Fruit fly (Drosophila melanogaster) whole organism, embryonic: ENCODE measurements around the gene CG11095.
A peak's percentile ranks its signal among the peaks of the same experiment; 100 is the strongest.

Source experiments
- Atf3 ChIP-seq: fragments of 200-800 bp; sonication (Bioruptor generic); optimal IDR thresholded peaks from 3 replicates; lab custom pipeline; 2016; ENCODE audit warnings: missing biosample characterization, missing genetic modification characterization
- Blimp-1 ChIP-seq: fragments of 200-800 bp; sonication (Bioruptor generic); optimal IDR thresholded peaks from 3 replicates; lab custom pipeline; 2018; ENCODE audit warnings: missing biosample characterization, missing genetic modification characterization, mild to moderate bottlenecking, moderate library complexity, missing genetic modification reagents
- Bteb2 ChIP-seq: fragments of 200-800 bp; sonication (Bioruptor generic); optimal IDR thresholded peaks from 2 replicates; lab custom pipeline; 2016; ENCODE audit warnings: missing biosample characterization, missing genetic modification characterization
- CG1024 ChIP-seq: fragments of 200-800 bp; sonication (Bioruptor generic); IDR thresholded peaks from 2 replicates; pipeline ENCODE4 v1.3.6; 2022; ENCODE audit warnings: missing biosample characterization, missing genetic modification characterization
- CG11504 ChIP-seq: fragments of 200-800 bp; sonication (Bioruptor generic); optimal IDR thresholded peaks from 3 replicates; lab custom pipeline; 2019; ENCODE audit warnings: missing biosample characterization, mild to moderate bottlenecking, missing genetic modification characterization, moderate library complexity
- CG13775 ChIP-seq: fragments of 200-800 bp; sonication (Bioruptor generic); optimal IDR thresholded peaks from 3 replicates; lab custom pipeline; 2017; ENCODE audit warnings: missing biosample characterization, mild to moderate bottlenecking, missing genetic modification characterization
- CG1529 ChIP-seq: fragments of 200-800 bp; sonication (Bioruptor generic); optimal IDR thresholded peaks from 3 replicates; lab custom pipeline; 2018; ENCODE audit warnings: missing biosample characterization, missing genetic modification characterization
- CG17361 ChIP-seq: fragments of 200-800 bp; sonication (Bioruptor generic); IDR thresholded peaks from 3 replicates; pipeline ENCODE4 v1.3.6; 2022; ENCODE audit warnings: missing biosample characterization, missing genetic modification characterization
- CG17802 ChIP-seq: fragments of 200-800 bp; sonication (Bioruptor generic); optimal IDR thresholded peaks from 2 replicates; lab custom pipeline; 2018; ENCODE audit warnings: missing biosample characterization, mild to moderate bottlenecking, missing genetic modification characterization, moderate library complexity
- CG3065 ChIP-seq: fragments of 200-800 bp; sonication (Bioruptor generic); optimal IDR thresholded peaks from 2 replicates; lab custom pipeline; 2016; ENCODE audit warnings: missing biosample characterization, missing genetic modification characterization
- CG3847 ChIP-seq: fragments of 200-800 bp; sonication (Bioruptor generic); IDR thresholded peaks from 2 replicates; pipeline ENCODE4 v1.3.6; 2022; ENCODE audit warnings: missing biosample characterization, missing genetic modification characterization
- CG3995 ChIP-seq: fragments of 200-800 bp; sonication (Bioruptor generic); optimal IDR thresholded peaks from 3 replicates; lab custom pipeline; 2016; ENCODE audit warnings: missing biosample characterization, missing genetic modification characterization
- CG4404 ChIP-seq: fragments of 200-800 bp; sonication (Bioruptor generic); IDR thresholded peaks from 2 replicates; pipeline ENCODE4 v1.3.6; 2022; ENCODE audit warnings: missing biosample characterization, missing genetic modification characterization
- CG6689 ChIP-seq: fragments of 200-800 bp; sonication (Bioruptor generic); IDR thresholded peaks from 2 replicates; pipeline ENCODE4 v1.3.6; 2022; ENCODE audit warnings: missing biosample characterization, missing genetic modification characterization
- CG7786 ChIP-seq: fragments of 200-800 bp; sonication (Bioruptor generic); optimal IDR thresholded peaks from 2 replicates; lab custom pipeline; 2016; ENCODE audit warnings: missing biosample characterization, missing genetic modification characterization
- CG8281 ChIP-seq: fragments of 200-800 bp; sonication (Bioruptor generic); optimal IDR thresholded peaks from 2 replicates; lab custom pipeline; 2018; ENCODE audit warnings: missing biosample characterization, mild to moderate bottlenecking, missing genetic modification characterization, moderate library complexity
- CG9727 ChIP-seq: fragments of 200-800 bp; sonication (Bioruptor generic); optimal IDR thresholded peaks from 3 replicates; lab custom pipeline; 2017; ENCODE audit warnings: missing biosample characterization, mild to moderate bottlenecking, missing genetic modification characterization
- CG9932 ChIP-seq: fragments of 200-800 bp; sonication (Bioruptor generic); IDR thresholded peaks from 2 replicates; pipeline ENCODE4 v1.3.6; 2022; ENCODE audit warnings: missing biosample characterization, missing genetic modification characterization
- D19A ChIP-seq: fragments of 200-800 bp; optimal IDR thresholded peaks from 3 replicates; lab custom pipeline; 2019; ENCODE audit warnings: missing biosample characterization, mild to moderate bottlenecking, missing genetic modification characterization, moderate library complexity
- Dek ChIP-seq: fragments of 200-800 bp; sonication (Bioruptor generic); optimal IDR thresholded peaks from 3 replicates; lab custom pipeline; 2019; ENCODE audit warnings: missing biosample characterization, mild to moderate bottlenecking, missing genetic modification characterization, moderate library complexity
- Eip74EF ChIP-seq, 2 experiments: fragments of 200-800 bp in 1 of 2; fragments of >200 bp in 1 of 2; sonication (Bioruptor generic) in 1 of 2; optimal IDR thresholded peaks; 2 replicates each; lab custom pipeline; 2017 to 2019; ENCODE audit warnings: missing biosample characterization in 2 of 2, missing genetic modification characterization in 2 of 2, mild to moderate bottlenecking in 1 of 2, moderate library complexity in 1 of 2
- Elba2 ChIP-seq: fragments of 200-800 bp; sonication (Bioruptor generic); optimal IDR thresholded peaks from 3 replicates; lab custom pipeline; 2016; ENCODE audit warnings: missing biosample characterization, missing genetic modification characterization
- HLH3B ChIP-seq: fragments of 200-800 bp; sonication (Bioruptor generic); IDR thresholded peaks from 2 replicates; pipeline ENCODE4 v1.3.6; 2022; ENCODE audit warnings: missing biosample characterization, missing genetic modification characterization
- Hmr ChIP-seq: fragments of 200-800 bp; sonication (Bioruptor generic); optimal IDR thresholded peaks from 3 replicates; lab custom pipeline; 2017; ENCODE audit warnings: mild to moderate bottlenecking, missing biosample characterization, missing genetic modification reagents, missing genetic modification characterization
- Hr3 ChIP-seq: fragments of 200-800 bp; sonication (Bioruptor generic); optimal IDR thresholded peaks from 3 replicates; lab custom pipeline; 2016; ENCODE audit warnings: missing biosample characterization, missing genetic modification characterization
- Hr51 ChIP-seq, 2 experiments: fragments of 200-800 bp; sonication (Bioruptor generic); optimal IDR thresholded peaks; 2 replicates in 1 of 2; 3 replicates in 1 of 2; lab custom pipeline; 2016 to 2018; ENCODE audit warnings: missing biosample characterization in 2 of 2, missing genetic modification characterization in 2 of 2, mild to moderate bottlenecking in 1 of 2, moderate library complexity in 1 of 2
- Hr78 ChIP-seq, 2 experiments: fragments of 200-800 bp in 1 of 2; fragments of >200 bp in 1 of 2; sonication (Bioruptor generic) in 1 of 2; optimal IDR thresholded peaks; 2 replicates each; lab custom pipeline; 2017 to 2019; ENCODE audit warnings: missing biosample characterization in 2 of 2, missing genetic modification characterization in 2 of 2, mild to moderate bottlenecking in 1 of 2, moderate library complexity in 1 of 2
- MTF-1 ChIP-seq: fragments of 200-800 bp; sonication (Bioruptor generic); optimal IDR thresholded peaks from 2 replicates; lab custom pipeline; 2018; ENCODE audit warnings: missing biosample characterization, mild to moderate bottlenecking, missing genetic modification characterization, borderline replicate concordance
- Nf-YA ChIP-seq: fragments of 200-800 bp; sonication (Bioruptor generic); IDR thresholded peaks from 2 replicates; pipeline ENCODE4 v1.3.6; 2022; ENCODE audit warnings: missing biosample characterization, missing genetic modification characterization
- Oli ChIP-seq: fragments of 200-800 bp; sonication (Bioruptor generic); optimal IDR thresholded peaks from 2 replicates; lab custom pipeline; 2018; ENCODE audit warnings: missing biosample characterization, mild to moderate bottlenecking, missing genetic modification characterization, moderate library complexity
- Ravus ChIP-seq: fragments of 200-800 bp; sonication (Bioruptor generic); IDR thresholded peaks from 2 replicates; pipeline ENCODE4 v1.3.6; 2022; ENCODE audit warnings: missing biosample characterization, missing genetic modification characterization
- Xrp1 ChIP-seq: fragments of 200-800 bp; sonication (Bioruptor generic); IDR thresholded peaks from 2 replicates; pipeline ENCODE4 v1.3.6; 2022; ENCODE audit warnings: missing biosample characterization, missing genetic modification characterization
- bab2 ChIP-seq: fragments of 200-800 bp; sonication (Bioruptor generic); optimal IDR thresholded peaks from 2 replicates; lab custom pipeline; 2016; ENCODE audit warnings: missing biosample characterization, missing genetic modification characterization
- crc ChIP-seq: fragments of 200-800 bp; sonication (Bioruptor generic); optimal IDR thresholded peaks from 2 replicates; lab custom pipeline; 2016; ENCODE audit warnings: missing biosample characterization, missing genetic modification characterization
- crol ChIP-seq: fragments of 200-800 bp; sonication (Bioruptor generic); IDR thresholded peaks from 2 replicates; pipeline ENCODE4 v1.3.6; 2022; ENCODE audit warnings: missing biosample characterization, missing genetic modification characterization
- dati ChIP-seq: fragments of 200-800 bp; sonication (Bioruptor generic); IDR thresholded peaks from 2 replicates; pipeline ENCODE4 v1.3.6; 2022; ENCODE audit warnings: missing biosample characterization, missing genetic modification characterization
- dmrt11E ChIP-seq: fragments of 200-800 bp; sonication (Bioruptor generic); optimal IDR thresholded peaks from 3 replicates; lab custom pipeline; 2018; ENCODE audit warnings: missing biosample characterization, mild to moderate bottlenecking, missing genetic modification characterization, moderate library complexity
- ewg ChIP-seq: fragments of 200-800 bp; sonication (Bioruptor generic); optimal IDR thresholded peaks from 3 replicates; lab custom pipeline; 2017; ENCODE audit warnings: mild to moderate bottlenecking, missing biosample characterization, missing genetic modification reagents, missing genetic modification characterization
- eyg ChIP-seq: fragments of 200-800 bp; sonication (Bioruptor generic); optimal IDR thresholded peaks from 3 replicates; lab custom pipeline; 2016; ENCODE audit warnings: missing biosample characterization, missing genetic modification characterization
- fu2 ChIP-seq: fragments of 200-800 bp; sonication (Bioruptor generic); optimal IDR thresholded peaks from 2 replicates; lab custom pipeline; 2016; ENCODE audit warnings: missing biosample characterization, missing genetic modification characterization
- grau ChIP-seq: fragments of 200-800 bp; optimal IDR thresholded peaks from 3 replicates; lab custom pipeline; 2019; ENCODE audit warnings: missing biosample characterization, mild to moderate bottlenecking, missing genetic modification characterization, moderate library complexity
- hb ChIP-seq: fragments of 200-800 bp; sonication (Bioruptor generic); IDR thresholded peaks from 3 replicates; pipeline ENCODE4 v1.3.6; 2022; ENCODE audit warnings: missing biosample characterization, missing genetic modification characterization; ENCODE audit not compliant: partially characterized antibody
- oc ChIP-seq: fragments of 200-800 bp; sonication (Bioruptor generic); optimal IDR thresholded peaks from 2 replicates; lab custom pipeline; 2018; ENCODE audit warnings: missing biosample characterization, mild to moderate bottlenecking, missing genetic modification characterization, moderate library complexity
- onecut ChIP-seq: fragments of 200-800 bp; sonication (Bioruptor generic); IDR thresholded peaks from 2 replicates; pipeline ENCODE4 v1.3.6; 2022; ENCODE audit warnings: missing biosample characterization, missing genetic modification characterization
- phol ChIP-seq: fragments of 200-800 bp; sonication (Bioruptor generic); optimal IDR thresholded peaks from 3 replicates; lab custom pipeline; 2018; ENCODE audit warnings: missing biosample characterization, mild to moderate bottlenecking, missing genetic modification characterization, moderate library complexity
- prd ChIP-seq, 3 experiments: fragments of >200 bp in 2 of 3; fragments of 200-800 bp in 1 of 3; sonication (Bioruptor generic) in 1 of 3; optimal IDR thresholded peaks in 2 of 3; IDR thresholded peaks in 1 of 3; 2 replicates in 2 of 3; 3 replicates in 1 of 3; pipeline versions ENCODE4 v1.3.6 to Lab custom; 2017 to 2022; ENCODE audit warnings: missing biosample characterization in 1 of 3, missing genetic modification characterization in 1 of 3
- stc ChIP-seq: fragments of 200-800 bp; sonication (Bioruptor generic); IDR thresholded peaks from 2 replicates; pipeline ENCODE4 v1.3.6; 2022; ENCODE audit warnings: missing biosample characterization, missing genetic modification characterization
- tio ChIP-seq: fragments of 200-800 bp; sonication (Bioruptor generic); optimal IDR thresholded peaks from 2 replicates; lab custom pipeline; 2017; ENCODE audit warnings: missing biosample characterization, missing genetic modification characterization, inconsistent platforms
- vvl ChIP-seq: fragments of 200-800 bp; sonication (Bioruptor generic); IDR thresholded peaks from 2 replicates; pipeline ENCODE4 v1.3.6; 2022; ENCODE audit warnings: missing biosample characterization, missing genetic modification characterization
- wdn ChIP-seq: fragments of 200-800 bp; sonication (Bioruptor generic); IDR thresholded peaks from 2 replicates; pipeline ENCODE4 v1.3.6; 2022; ENCODE audit warnings: missing biosample characterization, missing genetic modification characterization
- wek ChIP-seq: fragments of 200-800 bp; sonication (Bioruptor generic); optimal IDR thresholded peaks from 3 replicates; lab custom pipeline; 2018; ENCODE audit warnings: missing biosample characterization, mild to moderate bottlenecking, missing genetic modification characterization, moderate library complexity

The CG11095 gene

DNA sequence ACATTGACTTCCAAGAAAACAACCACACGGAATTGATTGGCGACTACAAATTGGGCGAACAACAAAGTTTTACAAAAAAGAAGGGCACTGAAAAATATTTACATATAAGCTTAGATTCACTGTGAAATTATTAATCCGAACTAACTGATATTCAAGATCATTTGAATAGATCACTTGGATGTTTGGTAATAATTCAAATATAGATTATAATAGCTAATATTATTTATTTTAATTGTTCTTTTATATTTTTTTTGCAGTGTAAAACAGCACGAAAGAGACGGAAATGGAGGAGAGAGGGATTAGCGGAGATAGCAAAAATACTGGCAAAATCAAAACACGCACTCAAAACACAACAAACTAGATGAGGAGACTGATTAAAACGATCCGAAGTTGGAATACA lies 26.8 kb downstream of the CG11095 start (continued):
- TF ChIP-seq prd (optimal IDR thresholded peaks at IDR 0.05; lab: Kevin White, UChicago) (no peak), prd (GFP tag; IDR thresholded peaks at IDR 0.05; lab: Robert Waterston, UW) (no peak), wdn (GFP tag; lab: Robert Waterston, UW) (no peak), Hmr (GFP tag; lab: Kevin White, UChicago) (peak; percentile 11), bab2 (no peak), onecut (GFP tag; lab: Robert Waterston, UW) (no peak), stc (GFP tag; lab: Robert Waterston, UW) (peak; percentile 35; the same call in 1 of the 2 replicates), CG17802 (tag; lab: Kevin White, UChicago) (no peak), phol (no peak), Xrp1 (GFP tag; lab: Robert Waterston, UW) (0 out of 2 replicates have a peak, but pooled peaks have one; percentile 16), hb (GFP tag; lab: Robert Waterston, UW) (no peak), Blimp-1 (peak; percentile 12), Ravus (GFP tag; lab: Robert Waterston, UW) (no peak), Nf-YA (no peak), CG13775 (GFP tag; lab: Kevin White, UChicago) (no peak), Dek (tag; lab: Kevin White, UChicago) (no peak), CG3995 (GFP tag; lab: Kevin White, UChicago) (no peak), Hr51 (GFP tag; optimal IDR thresholded peaks at IDR 0.05; lab: Kevin White, UChicago) (no peak), CG17361 (GFP tag; lab: Robert Waterston, UW) (no peak), D19A (tag; lab: Kevin White, UChicago) (no peak), wek (GFP tag; lab: Kevin White, UChicago) (no peak), HLH3B (GFP tag; lab: Robert Waterston, UW) (0 out of 2 replicates have a peak, but pooled peaks have one; percentile 8), Hr78 (GFP tag; optimal IDR thresholded peaks at IDR 0.05; lab: Kevin White, UChicago) (no peak), CG9932 (peak; percentile 8; the same call in 1 of the 2 replicates), CG7786 (GFP tag; lab: Kevin White, UChicago) (no peak), vvl (0 out of 2 replicates have a peak, but pooled peaks have one; percentile 27), CG11504 (tag; lab: Kevin White, UChicago) (peak; percentile 48), dati (GFP tag; lab: Robert Waterston, UW) (no peak), CG9727 (no peak), Oli (tag; lab: Kevin White, UChicago) (peak; percentile 16), tio (no peak), grau (tag; lab: Kevin White, UChicago) (peak; percentile 39), Eip74EF (GFP tag; optimal IDR thresholded peaks at IDR 0.05; lab: Kevin White, UChicago) (no peak), CG4404 (no peak), ewg (no peak), CG3065 (no peak)

DNA sequence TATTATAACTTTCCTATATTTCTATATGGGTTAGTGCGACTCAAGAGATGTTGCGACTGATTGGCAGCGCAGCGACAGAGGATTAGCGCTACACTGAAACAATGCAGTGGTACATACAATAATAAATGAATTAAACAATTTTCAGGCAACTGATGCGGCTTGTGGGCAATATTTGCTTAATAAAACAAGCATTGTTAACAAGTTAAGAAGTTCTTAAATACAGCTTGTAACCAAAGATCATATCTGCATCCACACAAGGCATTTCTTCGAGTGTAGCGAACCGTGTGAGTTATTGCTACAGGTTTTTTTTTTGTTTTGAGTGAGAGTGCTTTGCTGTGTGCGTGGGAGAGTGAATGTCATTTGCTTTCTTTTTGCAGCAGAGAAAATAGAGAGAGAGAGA lies 27.4 kb downstream of the CG11095 start:
- TF ChIP-seq MTF-1 (GFP tag; lab: Kevin White, UChicago), result peak; percentile 14
- TF ChIP-seq CG1024 (GFP tag; lab: Robert Waterston, UW), result peak; percentile 62
- peak; percentile 79 for TF ChIP-seq oc (tag; lab: Kevin White, UChicago)
- no peak for TF ChIP-seq hb (GFP tag; lab: Robert Waterston, UW)
- TF ChIP-seq dmrt11E (tag; lab: Kevin White, UChicago), result peak; percentile 41
- TF ChIP-seq CG8281 (tag; lab: Kevin White, UChicago), result peak; percentile 47
- TF ChIP-seq crc (GFP tag; lab: Kevin White, UChicago), result peak; percentile 59
- TF ChIP-seq Atf3 (GFP tag; lab: Kevin White, UChicago), result peak; percentile 48
- peak; percentile 69 for TF ChIP-seq CG6689
- no peak for TF ChIP-seq crol
- TF ChIP-seq CG3847 (GFP tag; lab: Robert Waterston, UW), result peak; percentile 55; the same call in 1 of the 2 replicates
- peak; percentile 47 for TF ChIP-seq CG1529 (GFP tag; lab: Kevin White, UChicago)
- peak; percentile 44 for TF ChIP-seq Elba2 (GFP tag; lab: Kevin White, UChicago)
- TF ChIP-seq eyg (GFP tag; lab: Kevin White, UChicago), result peak; percentile 33
- peak; percentile 69 for TF ChIP-seq Hr3 (GFP tag; lab: Kevin White, UChicago)
- TF ChIP-seq Bteb2 (GFP tag; lab: Kevin White, UChicago), result peak; percentile 40
- TF ChIP-seq fu2 (GFP tag; lab: Kevin White, UChicago), result peak; percentile 64
- TF ChIP-seq wek (GFP tag; lab: Kevin White, UChicago), result no peak
